Fruit fly (Drosophila melanogaster): ENCODE results near the gene CG8668.

DNA sequence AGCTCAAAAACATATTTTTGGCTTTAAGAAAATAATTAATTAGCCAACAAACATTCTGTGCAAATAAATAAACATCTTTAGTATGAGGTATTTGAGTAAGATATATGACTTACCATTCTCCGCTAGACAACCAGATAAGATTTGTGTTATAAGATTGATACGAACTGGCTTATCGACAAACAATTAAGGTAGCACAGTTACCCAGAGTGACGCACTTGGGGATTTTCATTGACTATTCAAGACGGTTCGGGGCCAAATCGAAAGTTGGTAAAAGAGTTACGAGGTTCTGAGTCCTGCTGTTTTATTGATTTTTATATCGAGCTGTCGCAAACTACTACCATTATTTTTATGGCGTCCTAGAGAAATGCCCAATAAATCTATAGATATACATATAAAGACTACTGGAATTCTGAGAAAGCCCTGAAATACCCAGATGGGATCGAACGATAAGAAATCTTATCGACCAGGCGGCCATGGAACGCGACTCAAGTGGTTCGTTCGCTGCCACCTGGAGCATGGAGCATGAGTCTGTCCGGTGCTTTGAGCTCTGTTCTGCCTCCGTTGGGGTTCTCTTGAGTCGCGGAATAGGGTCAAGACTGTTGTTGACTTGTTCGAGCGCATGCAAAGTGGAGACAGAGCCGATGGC lies 3.3 kb downstream of the CG8668 start:
- TF ChIP-seq CG8478 (optimal IDR thresholded peaks at IDR 0.05) (no peak), CTCF (optimal IDR thresholded peaks at IDR 0.05) (no peak)
